Worm (Caenorhabditis elegans) whole organism, young adult: ENCODE measurements around the gene irld-63.

ENCODE experiments used
- dox-1 ChIP-seq: fragments of 200-800 bp; sonication (Bioruptor generic); IDR thresholded peaks from 2 replicates; pipeline ENCODE4 v1.3.6; 2022; ENCODE audit warnings: missing genetic modification reagents, missing genetic modification characterization, missing compliant biosample characterization
- pha-4 ChIP-seq: fragments of 150-350 bp; sonication (generic microtip); optimal IDR thresholded peaks from 2 replicates; lab custom pipeline; 2014; ENCODE audit warnings: missing biosample characterization, missing genetic modification reagents, missing genetic modification characterization

irld-63 gene

ce11 chrII:2979061-2979460 is 48.5 kb downstream of the irld-63 start:
- TF ChIP-seq pha-4 (tag; lab: Kevin White, UChicago) (no peak), dox-1 (GFP tag; lab: Robert Waterston, UW) (0 out of 2 replicates have a peak, but pooled peaks have one; percentile 16)
